Fruit fly (Drosophila melanogaster) whole organism, adult: ENCODE data around the gene CG33235.

Experiments used
- CG12768 ChIP-seq: fragments of 200-800 bp; sonication (Bioruptor generic); optimal IDR thresholded peaks from 2 replicates; lab custom pipeline; 2017; ENCODE audit warnings: missing biosample characterization, missing genetic modification characterization, mild to moderate bottlenecking, moderate library complexity, missing genetic modification reagents
- CG14711 ChIP-seq: fragments of 200-800 bp; sonication (Bioruptor generic); optimal IDR thresholded peaks from 2 replicates; lab custom pipeline; 2018; ENCODE audit warnings: missing biosample characterization, mild to moderate bottlenecking, missing genetic modification characterization, moderate library complexity
- CG1620 ChIP-seq: fragments of 200-800 bp; sonication (Bioruptor generic); optimal IDR thresholded peaks from 2 replicates; lab custom pipeline; 2016; ENCODE audit warnings: missing biosample characterization, missing genetic modification characterization
- CG33017 ChIP-seq: fragments of 200-800 bp; sonication (Bioruptor generic); optimal IDR thresholded peaks from 2 replicates; lab custom pipeline; 2018; ENCODE audit warnings: missing biosample characterization, mild to moderate bottlenecking, missing genetic modification characterization, moderate library complexity
- CG5204 ChIP-seq: fragments of 200-800 bp; sonication (Bioruptor generic); optimal IDR thresholded peaks from 2 replicates; lab custom pipeline; 2016; ENCODE audit warnings: missing biosample characterization, missing genetic modification characterization
- CG7045 ChIP-seq: fragments of 200-800 bp; sonication (Bioruptor generic); optimal IDR thresholded peaks from 2 replicates; lab custom pipeline; 2017; ENCODE audit warnings: missing biosample characterization, mild to moderate bottlenecking, missing genetic modification characterization
- Mnt ChIP-seq: fragments of 200-800 bp; sonication (Bioruptor generic); optimal IDR thresholded peaks from 2 replicates; lab custom pipeline; 2016; ENCODE audit warnings: missing biosample characterization, mild to moderate bottlenecking, missing genetic modification characterization
- bab1 ChIP-seq: fragments of 200-800 bp; sonication (Bioruptor generic); optimal IDR thresholded peaks from 3 replicates; lab custom pipeline; 2019; ENCODE audit warnings: missing biosample characterization, mild to moderate bottlenecking, missing genetic modification characterization, moderate library complexity
- cic ChIP-seq: fragments of 200-800 bp; sonication (Bioruptor generic); optimal IDR thresholded peaks from 2 replicates; lab custom pipeline; 2017; ENCODE audit warnings: missing biosample characterization, mild to moderate bottlenecking, missing genetic modification characterization, moderate library complexity
- kay ChIP-seq: fragments of 200-800 bp; sonication (Bioruptor generic); peaks from one replicate; lab custom pipeline; 2016; ENCODE audit warnings: missing biosample characterization, missing genetic modification characterization, borderline replicate concordance
- pad ChIP-seq: fragments of 200-800 bp; sonication (Bioruptor generic); optimal IDR thresholded peaks from 3 replicates; lab custom pipeline; 2017; ENCODE audit warnings: missing biosample characterization, missing genetic modification characterization, mild to moderate bottlenecking, moderate library complexity, missing genetic modification reagents

DNA sequence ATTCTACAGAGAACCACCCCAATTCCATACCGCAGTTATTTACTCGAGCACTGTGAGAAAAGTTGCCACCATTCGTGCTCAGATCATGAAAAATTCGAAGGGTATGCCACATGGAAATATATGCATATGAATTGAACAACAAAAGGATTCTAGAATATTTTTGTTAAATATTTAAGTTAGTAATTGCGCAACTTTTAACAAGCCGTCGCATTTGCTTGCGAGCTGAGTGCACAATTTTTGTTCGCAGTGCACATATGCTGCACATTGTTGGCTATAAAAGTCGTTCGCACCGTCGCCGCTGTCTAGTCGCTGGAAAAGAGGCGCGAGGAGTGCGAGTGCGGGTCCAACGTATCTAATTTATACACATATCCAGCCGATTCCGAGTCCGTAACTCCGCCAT lies 14.6 kb downstream of the CG33235 start, which contains the start of gene Cyp4g15:
- TF ChIP-seq cic (GFP tag; lab: Kevin White, UChicago) = no peak
- no peak for TF ChIP-seq CG14711 (tag; lab: Kevin White, UChicago)
- no peak for TF ChIP-seq pad (GFP tag; lab: Kevin White, UChicago)
- TF ChIP-seq CG7045 = no peak
- TF ChIP-seq CG33017 (tag; lab: Kevin White, UChicago) = no peak
- no peak for TF ChIP-seq CG1620 (GFP tag; lab: Kevin White, UChicago)
- TF ChIP-seq kay (GFP tag; lab: Kevin White, UChicago) = no peak
- no peak for TF ChIP-seq Mnt (GFP tag; lab: Kevin White, UChicago)
- no peak for TF ChIP-seq CG12768 (GFP tag; lab: Kevin White, UChicago)
- TF ChIP-seq CG5204 (GFP tag; lab: Kevin White, UChicago) = no peak
- no peak for TF ChIP-seq bab1 (GFP tag; lab: Kevin White, UChicago)
